Fruit fly (Drosophila melanogaster) whole organism, wandering third instar larva: ENCODE data around the gene Paics.

Experiments
- Abd-B ChIP-seq: fragments of >200 bp; optimal IDR thresholded peaks from 2 replicates; lab custom pipeline; 2017; ENCODE audit warnings: missing biosample characterization, missing genetic modification characterization
- CG32264 ChIP-seq: fragments of 200-800 bp; sonication (Bioruptor generic); optimal IDR thresholded peaks from 2 replicates; lab custom pipeline; 2016; ENCODE audit warnings: missing biosample characterization, missing genetic modification characterization
- CG9705 ChIP-seq: fragments of 200-800 bp; sonication (Bioruptor generic); optimal IDR thresholded peaks from 2 replicates; lab custom pipeline; 2018; ENCODE audit warnings: missing biosample characterization, mild to moderate bottlenecking, missing genetic modification characterization
- CrebA ChIP-seq: fragments of 200-800 bp; sonication (Bioruptor generic); optimal IDR thresholded peaks from 2 replicates; lab custom pipeline; 2016; ENCODE audit warnings: missing biosample characterization, mild to moderate bottlenecking, missing genetic modification characterization, borderline replicate concordance
- Dfd ChIP-seq: fragments of >200 bp; optimal IDR thresholded peaks from 2 replicates; lab custom pipeline; 2017; ENCODE audit warnings: missing biosample characterization, missing genetic modification characterization
- Dif ChIP-seq: fragments of 200-275, 200-300 bp; sonication (Bioruptor generic); optimal IDR thresholded peaks from 2 replicates; lab custom pipeline; 2018; ENCODE audit warnings: missing biosample characterization, missing genetic modification characterization; ENCODE audit not compliant: partially characterized antibody
- GATAd ChIP-seq: sonication (Bioruptor generic); optimal IDR thresholded peaks from 2 replicates; lab custom pipeline; 2016; ENCODE audit warnings: missing biosample characterization, missing genetic modification characterization
- HLH106 ChIP-seq: fragments of 200-800 bp; optimal IDR thresholded peaks from 3 replicates; lab custom pipeline; 2019; ENCODE audit warnings: missing biosample characterization, mild to moderate bottlenecking, missing genetic modification characterization, moderate library complexity
- Hnf4 ChIP-seq: fragments of 200-800 bp; sonication (Bioruptor generic); optimal IDR thresholded peaks from 2 replicates; lab custom pipeline; 2016; ENCODE audit warnings: missing biosample characterization, mild to moderate bottlenecking, missing genetic modification characterization
- Hr78 ChIP-seq: fragments of >200 bp; optimal IDR thresholded peaks from 2 replicates; lab custom pipeline; 2017; ENCODE audit warnings: missing biosample characterization, missing genetic modification characterization
- Hr83 ChIP-seq: fragments of 200-300 bp; sonication (Bioruptor generic); optimal IDR thresholded peaks from 2 replicates; lab custom pipeline; 2016; ENCODE audit warnings: missing biosample characterization, mild to moderate bottlenecking, missing genetic modification characterization, moderate library complexity; ENCODE audit not compliant: poor library complexity, severe bottlenecking
- Jra ChIP-seq: sonication (Bioruptor generic); optimal IDR thresholded peaks from 2 replicates; lab custom pipeline; 2016; ENCODE audit warnings: missing biosample characterization, missing genetic modification characterization
- Mio ChIP-seq: sonication (Bioruptor generic); optimal IDR thresholded peaks from 2 replicates; lab custom pipeline; 2016; ENCODE audit warnings: missing biosample characterization, missing genetic modification characterization
- Myc ChIP-seq: fragments of >200 bp; optimal IDR thresholded peaks from 2 replicates; lab custom pipeline; 2017
- N ChIP-seq: fragments of >200 bp; optimal IDR thresholded peaks from 2 replicates; lab custom pipeline; 2018; ENCODE audit warnings: missing biosample characterization, missing external identifiers, missing genetic modification characterization
- OdsH ChIP-seq: fragments of 200-800 bp; sonication (Bioruptor generic); optimal IDR thresholded peaks from 2 replicates; lab custom pipeline; 2016; ENCODE audit warnings: missing biosample characterization, mild to moderate bottlenecking, missing genetic modification characterization
- Rel ChIP-seq, 2 experiments: fragments of 200-800 bp; sonication (Bioruptor generic) in 1 of 2; optimal IDR thresholded peaks; 2 replicates in 1 of 2; 3 replicates in 1 of 2; lab custom pipeline; 2016 to 2019; ENCODE audit warnings: mild to moderate bottlenecking in 2 of 2, missing biosample characterization in 2 of 2, missing genetic modification characterization in 2 of 2, moderate library complexity in 1 of 2
- Sp1 ChIP-seq: fragments of 200-800 bp; sonication (Bioruptor generic); optimal IDR thresholded peaks from 3 replicates; lab custom pipeline; 2019; ENCODE audit warnings: missing biosample characterization, mild to moderate bottlenecking, missing genetic modification characterization, moderate library complexity
- Vsx2 ChIP-seq: fragments of 200-300, 225-300 bp; sonication (Bioruptor generic); optimal IDR thresholded peaks from 2 replicates; lab custom pipeline; 2018; ENCODE audit warnings: missing biosample characterization, missing genetic modification characterization; ENCODE audit not compliant: partially characterized antibody
- br ChIP-seq: fragments of 200-800 bp; sonication (Bioruptor generic); optimal IDR thresholded peaks from 2 replicates; lab custom pipeline; 2016; ENCODE audit warnings: missing biosample characterization, missing genetic modification characterization
- brk ChIP-seq: fragments of 200-800 bp; sonication (Bioruptor generic); optimal IDR thresholded peaks from 2 replicates; lab custom pipeline; 2016; ENCODE audit warnings: missing biosample characterization, mild to moderate bottlenecking, missing genetic modification characterization
- dl ChIP-seq, 2 experiments: fragments of 175-275, 200-275 bp in 1 of 2; fragments of 200-275 bp in 1 of 2; sonication (Bioruptor generic); optimal IDR thresholded peaks; lab custom pipeline; 2018; ENCODE audit warnings: mild to moderate bottlenecking in 2 of 2, missing biosample characterization in 2 of 2, missing genetic modification characterization in 2 of 2, moderate library complexity in 2 of 2; ENCODE audit not compliant: partially characterized antibody in 2 of 2, insufficient read depth in 1 of 2
- dmrt93B ChIP-seq: fragments of 200-800 bp; sonication (Bioruptor generic); optimal IDR thresholded peaks from 2 replicates; lab custom pipeline; 2018; ENCODE audit warnings: missing biosample characterization, mild to moderate bottlenecking, missing genetic modification characterization
- dsf ChIP-seq: sonication (Bioruptor generic); optimal IDR thresholded peaks from 2 replicates; lab custom pipeline; 2016; ENCODE audit warnings: missing biosample characterization, missing genetic modification characterization, borderline replicate concordance
- ey ChIP-seq: fragments of 200-800 bp; sonication (Bioruptor generic); optimal IDR thresholded peaks from 2 replicates; lab custom pipeline; 2016; ENCODE audit warnings: missing biosample characterization, missing genetic modification characterization
- foxo ChIP-seq, 2 experiments: fragments of 200-800 bp; sonication (Bioruptor generic); optimal IDR thresholded peaks; 2 replicates in 1 of 2; 3 replicates in 1 of 2; lab custom pipeline; 2016 to 2017; ENCODE audit warnings: missing biosample characterization in 2 of 2, missing genetic modification characterization in 2 of 2
- fru ChIP-seq: fragments of 200-800 bp; sonication (Bioruptor generic); optimal IDR thresholded peaks from 3 replicates; lab custom pipeline; 2016; ENCODE audit warnings: missing biosample characterization, mild to moderate bottlenecking, missing genetic modification characterization
- h ChIP-seq: fragments of 200-800 bp; sonication (Bioruptor generic); optimal IDR thresholded peaks from 3 replicates; lab custom pipeline; 2016; ENCODE audit warnings: missing biosample characterization, mild to moderate bottlenecking, missing genetic modification characterization
- jim ChIP-seq: fragments of 175-275, 200-325 bp; sonication (Bioruptor generic); optimal IDR thresholded peaks from 2 replicates; lab custom pipeline; 2016; ENCODE audit warnings: missing biosample characterization, mild to moderate bottlenecking, missing genetic modification characterization
- lola ChIP-seq: fragments of >200 bp; optimal IDR thresholded peaks from 2 replicates; lab custom pipeline; 2017; ENCODE audit warnings: missing biosample characterization, missing genetic modification characterization
- pan ChIP-seq: fragments of >200 bp; optimal IDR thresholded peaks from 2 replicates; lab custom pipeline; 2017
- psq ChIP-seq: fragments of 200-800 bp; sonication (Bioruptor generic); optimal IDR thresholded peaks from 3 replicates; lab custom pipeline; 2017; ENCODE audit warnings: missing biosample characterization, mild to moderate bottlenecking, missing genetic modification characterization, moderate library complexity
- rgr ChIP-seq: fragments of 200-800 bp; sonication (Bioruptor generic); optimal IDR thresholded peaks from 3 replicates; lab custom pipeline; 2016; ENCODE audit warnings: missing biosample characterization, mild to moderate bottlenecking, missing genetic modification characterization
- sage ChIP-seq: fragments of 200-800 bp; sonication (Bioruptor generic); optimal IDR thresholded peaks from 2 replicates; lab custom pipeline; 2016; ENCODE audit warnings: missing biosample characterization, mild to moderate bottlenecking, missing genetic modification characterization
- sv ChIP-seq: fragments of 200-800 bp; sonication (Bioruptor generic); optimal IDR thresholded peaks from 3 replicates; lab custom pipeline; 2016; ENCODE audit warnings: missing biosample characterization, missing genetic modification characterization
- tai ChIP-seq: sonication (Bioruptor generic); optimal IDR thresholded peaks from 2 replicates; lab custom pipeline; 2016; ENCODE audit warnings: missing biosample characterization, missing genetic modification characterization
- usp ChIP-seq: fragments of >200 bp; optimal IDR thresholded peaks from 2 replicates; lab custom pipeline; 2017; ENCODE audit warnings: missing biosample characterization, missing genetic modification characterization
- woc ChIP-seq: sonication (Bioruptor generic); optimal IDR thresholded peaks from 2 replicates; lab custom pipeline; 2016; ENCODE audit warnings: missing biosample characterization, mild to moderate bottlenecking, missing genetic modification characterization

Paics gene

dm6 chrX:12719152-12719779 is 41.2 kb downstream of the Paics start:
- TF ChIP-seq Sp1 (GFP tag; lab: Kevin White, UChicago) (peak; percentile 67), Abd-B (GFP tag; lab: Kevin White, UChicago) (no peak), lola (GFP tag; lab: Kevin White, UChicago) (no peak), Vsx2 (GFP tag; lab: Kevin White, UChicago) (no peak), CG9705 (GFP tag; lab: Kevin White, UChicago) (no peak), dl (GFP tag; optimal IDR thresholded peaks at IDR 0.05; lab: Kevin White, UChicago; ENCODE audit: insufficient read depth in 1 of 2, partially characterized antibody in 2 of 2) (no peak), woc (GFP tag; lab: Kevin White, UChicago) (peak; percentile 43), Dif (GFP tag; lab: Kevin White, UChicago) (no peak), sv (GFP tag; lab: Kevin White, UChicago) (peak; percentile 53), fru (GFP tag; lab: Kevin White, UChicago) (peak; percentile 83), Jra (GFP tag; lab: Kevin White, UChicago) (no peak), Hnf4 (GFP tag; lab: Kevin White, UChicago) (peak; percentile 68), ey (GFP tag; lab: Kevin White, UChicago) (peak; percentile 84), sage (GFP tag; lab: Kevin White, UChicago) (peak; percentile 57), pan (no peak), N (GFP tag; lab: Kevin White, UChicago) (no peak), GATAd (GFP tag; lab: Kevin White, UChicago) (no peak), jim (no peak), OdsH (GFP tag; lab: Kevin White, UChicago) (peak; percentile 63), foxo (GFP tag; optimal IDR thresholded peaks at IDR 0.05; lab: Kevin White, UChicago) (peak in 1 of 2 experiments; percentile 86), Myc (no peak), Rel (GFP tag; optimal IDR thresholded peaks at IDR 0.05; lab: Kevin White, UChicago) (no peak), Rel (tag; optimal IDR thresholded peaks at IDR 0.05; lab: Kevin White, UChicago) (no peak), dmrt93B (GFP tag; lab: Kevin White, UChicago) (peak; percentile 62), Hr83 (GFP tag; lab: Kevin White, UChicago) (no peak), psq (GFP tag; lab: Kevin White, UChicago) (peak; percentile 70), usp (GFP tag; lab: Kevin White, UChicago) (no peak), tai (GFP tag; lab: Kevin White, UChicago) (peak; percentile 9), Mio (no peak), HLH106 (tag; lab: Kevin White, UChicago) (peak; percentile 66), rgr (GFP tag; lab: Kevin White, UChicago) (peak; percentile 79), br (GFP tag; lab: Kevin White, UChicago) (peak; percentile 75), CG32264 (GFP tag; lab: Kevin White, UChicago) (peak; percentile 11), CrebA (no peak), brk (peak; percentile 50), Hr78 (no peak), h (GFP tag; lab: Kevin White, UChicago) (peak; percentile 85), dsf (no peak), Dfd (GFP tag; lab: Kevin White, UChicago) (no peak)

- TF ChIP-seq dsf (no peak), ey (GFP tag; lab: Kevin White, UChicago) (no peak)
These were observed 41.8 kb downstream of the Paics start for dm6 chrX:12718625-12719024.

- TF ChIP-seq Dfd (GFP tag; lab: Kevin White, UChicago) = peak; percentile 90
- no peak for TF ChIP-seq Hnf4 (GFP tag; lab: Kevin White, UChicago)
- TF ChIP-seq N (GFP tag; lab: Kevin White, UChicago) = no peak
These were observed 52.1 kb downstream of the Paics start for dm6 chrX:12708306-12708705.
